Fruit fly (Drosophila melanogaster): ENCODE data around the gene Kmn1.

- TF ChIP-seq CG11617 (GFP tag; optimal IDR thresholded peaks at IDR 0.05) (no peak), bab1 (GFP tag; optimal IDR thresholded peaks at IDR 0.05) (no peak), kay (GFP tag; ENCODE audit: borderline replicate concordance) (no peak), Crg-1 (GFP tag; optimal IDR thresholded peaks at IDR 0.05) (no peak), Clk (GFP tag; optimal IDR thresholded peaks at IDR 0.05) (no peak), Hr96 (GFP tag; optimal IDR thresholded peaks at IDR 0.05) (no peak)
Measured at dm6 chrX:11584075-11584474, 11.8 kb upstream of the Kmn1 start, which contains the start of gene pkm.
